Fruit fly (Drosophila melanogaster): Measurements from ENCODE around the gene Pmvk.

Gene Pmvk

DNA sequence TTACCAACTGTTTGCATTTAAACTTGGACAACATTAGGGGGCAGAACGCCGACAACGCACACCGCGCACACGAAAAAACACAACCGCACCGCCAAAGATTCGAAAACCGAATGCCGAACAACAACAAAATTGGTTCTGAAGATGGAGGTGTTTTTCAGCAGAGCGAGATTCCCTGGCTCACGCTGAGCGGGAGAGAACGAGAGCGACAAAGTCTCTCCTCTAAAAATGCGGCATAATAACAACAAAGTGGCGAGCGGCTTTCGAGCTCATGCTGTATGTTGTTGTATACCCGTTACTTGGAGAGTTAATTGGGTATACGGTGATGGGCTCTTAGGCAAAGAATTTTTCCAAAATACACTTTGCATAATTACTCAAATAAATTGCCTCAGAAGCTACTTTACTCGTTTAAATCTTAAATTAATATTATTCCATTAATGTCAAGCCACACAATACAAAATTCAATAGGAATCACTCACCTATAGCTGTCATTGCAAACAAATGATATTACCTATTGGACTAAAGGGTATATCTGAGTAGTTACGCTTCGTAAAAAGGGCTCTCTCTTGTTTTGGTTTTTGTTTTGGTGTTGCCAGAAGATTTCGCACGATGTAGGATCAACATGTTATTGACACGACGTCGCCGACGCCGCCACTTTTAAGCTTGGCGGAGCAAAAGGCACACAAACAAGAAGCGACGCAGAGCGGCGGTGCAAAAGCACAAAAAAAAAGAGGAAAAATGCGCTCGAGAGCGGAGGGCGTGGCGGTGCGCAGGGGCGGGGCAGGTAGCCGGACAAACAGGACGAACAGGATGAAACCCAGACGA, 7.4 kb downstream of the Pmvk start (continued):
- no peak for TF ChIP-seq gfzf (GFP tag; optimal IDR thresholded peaks at IDR 0.05)
- TF ChIP-seq zen (tag; optimal IDR thresholded peaks at IDR 0.05) = no peak
- no peak for TF ChIP-seq danr (GFP tag; IDR thresholded peaks at IDR 0.05)
- peak; percentile 33 for TF ChIP-seq jing (GFP tag; optimal IDR thresholded peaks at IDR 0.05)
- TF ChIP-seq Lim3 (GFP tag; IDR thresholded peaks at IDR 0.05) = no peak
- TF ChIP-seq CG4617 (GFP tag; optimal IDR thresholded peaks at IDR 0.05; ENCODE audit: borderline replicate concordance) = peak; percentile 26
- peak; percentile 62 for TF ChIP-seq CG1603 (tag; optimal IDR thresholded peaks at IDR 0.05)
- peak; percentile 70 to 73 for TF ChIP-seq Hr51 (GFP tag; optimal IDR thresholded peaks at IDR 0.05)
- peak; percentile 68 for TF ChIP-seq CG6254 (GFP tag; optimal IDR thresholded peaks at IDR 0.05)
- peak; percentile 50 for TF ChIP-seq vfl (GFP tag; optimal IDR thresholded peaks at IDR 0.05)
- no peak for TF ChIP-seq run (tag; optimal IDR thresholded peaks at IDR 0.05)
- no peak for TF ChIP-seq pros (GFP tag; optimal IDR thresholded peaks at IDR 0.05)
- peak; percentile 64 for TF ChIP-seq CG17385 (GFP tag; optimal IDR thresholded peaks at IDR 0.05)
- peak; percentile 37; the same call in 1 of the 2 replicates for TF ChIP-seq CG8765 (GFP tag; IDR thresholded peaks at IDR 0.05)
- peak; percentile 14 for TF ChIP-seq CG13123 (GFP tag; optimal IDR thresholded peaks at IDR 0.05)
- TF ChIP-seq Ets65A (GFP tag) = peak; percentile 72
- no peak for TF ChIP-seq CG17802 (tag; optimal IDR thresholded peaks at IDR 0.05)
- peak; percentile 52 for TF ChIP-seq CG18619 (GFP tag; optimal IDR thresholded peaks at IDR 0.05)
- TF ChIP-seq unpg (GFP tag; optimal IDR thresholded peaks at IDR 0.05) = peak; percentile 62
- TF ChIP-seq cwo (GFP tag; optimal IDR thresholded peaks at IDR 0.05) = peak; percentile 76
- TF ChIP-seq CG14710 (tag; optimal IDR thresholded peaks at IDR 0.05) = peak; percentile 37
- TF ChIP-seq prd (optimal IDR thresholded peaks at IDR 0.05) = no peak
- TF ChIP-seq prd (GFP tag; IDR thresholded peaks at IDR 0.05) = peak; percentile 74
- no peak for TF ChIP-seq Six4 (GFP tag; optimal IDR thresholded peaks at IDR 0.05)
- peak; percentile 73 for TF ChIP-seq gro (GFP tag; optimal IDR thresholded peaks at IDR 0.05)
- peak; percentile 43 for TF ChIP-seq CG6683 (GFP tag; optimal IDR thresholded peaks at IDR 0.05)
- no peak for TF ChIP-seq Gsc (GFP tag; IDR thresholded peaks at IDR 0.05)
- peak; percentile 56 for TF ChIP-seq Ssrp (tag; optimal IDR thresholded peaks at IDR 0.05)
- peak; percentile 43 for TF ChIP-seq CG17568 (GFP tag; optimal IDR thresholded peaks at IDR 0.05)
- peak; percentile 68 for TF ChIP-seq ranshi (GFP tag; IDR thresholded peaks at IDR 0.05)
- TF ChIP-seq NC2β (GFP tag; optimal IDR thresholded peaks at IDR 0.05) = peak; percentile 24
- TF ChIP-seq bbx (GFP tag; IDR thresholded peaks at IDR 0.05; ENCODE audit: partially characterized antibody) = no peak
- TF ChIP-seq ftz-f1 (GFP tag; optimal IDR thresholded peaks at IDR 0.05) = peak; percentile 9
- TF ChIP-seq nau (GFP tag; optimal IDR thresholded peaks at IDR 0.05) = no peak
- TF ChIP-seq Sry-β (GFP tag; optimal IDR thresholded peaks at IDR 0.05) = peak; percentile 6
- no peak for TF ChIP-seq Dll (GFP tag; IDR thresholded peaks at IDR 0.05; ENCODE audit: partially characterized antibody)
- no peak for TF ChIP-seq Jarid2 (GFP tag; optimal IDR thresholded peaks at IDR 0.05)
- no peak for TF ChIP-seq bowl (GFP tag; IDR thresholded peaks at IDR 0.05)
- no peak for TF ChIP-seq Dp (GFP tag; optimal IDR thresholded peaks at IDR 0.05)
- no peak for TF ChIP-seq emc (GFP tag; optimal IDR thresholded peaks at IDR 0.05)
- no peak for TF ChIP-seq cad (GFP tag; optimal IDR thresholded peaks at IDR 0.05)
- TF ChIP-seq CG4404 (GFP tag; IDR thresholded peaks at IDR 0.05) = peak; percentile 48
- TF ChIP-seq CG2202 (tag; optimal IDR thresholded peaks at IDR 0.05) = peak; percentile 42
- TF ChIP-seq CG1792 (GFP tag; optimal IDR thresholded peaks at IDR 0.05) = no peak
- TF ChIP-seq hbn (GFP tag; IDR thresholded peaks at IDR 0.05; ENCODE audit: partially characterized antibody) = no peak
- no peak for TF ChIP-seq klu (GFP tag; IDR thresholded peaks at IDR 0.05)
- TF ChIP-seq CG3847 (GFP tag; IDR thresholded peaks at IDR 0.05) = peak; percentile 46; the same call in 1 of the 2 replicates
- TF ChIP-seq CG11695 (GFP tag; IDR thresholded peaks at IDR 0.05) = peak; percentile 55; the same call in 2 of the 3 replicates
- TF ChIP-seq sisA (GFP tag; IDR thresholded peaks at IDR 0.05) = peak; percentile 65

All from whole organism, embryonic.